Fruit fly (Drosophila melanogaster) S2 (cell line): ENCODE measurements around the gene MsR2.
A peak's percentile ranks its signal among the peaks of the same experiment; 100 is the strongest.

Source experiments
- CG8478 ChIP-seq: fragments of >200 bp; optimal IDR thresholded peaks from 2 replicates; lab custom pipeline; 2018
- CTCF ChIP-seq, 2 experiments: fragments of >200 bp; optimal IDR thresholded peaks; 2 replicates each; lab custom pipeline; 2018

MsR2 gene

DNA sequence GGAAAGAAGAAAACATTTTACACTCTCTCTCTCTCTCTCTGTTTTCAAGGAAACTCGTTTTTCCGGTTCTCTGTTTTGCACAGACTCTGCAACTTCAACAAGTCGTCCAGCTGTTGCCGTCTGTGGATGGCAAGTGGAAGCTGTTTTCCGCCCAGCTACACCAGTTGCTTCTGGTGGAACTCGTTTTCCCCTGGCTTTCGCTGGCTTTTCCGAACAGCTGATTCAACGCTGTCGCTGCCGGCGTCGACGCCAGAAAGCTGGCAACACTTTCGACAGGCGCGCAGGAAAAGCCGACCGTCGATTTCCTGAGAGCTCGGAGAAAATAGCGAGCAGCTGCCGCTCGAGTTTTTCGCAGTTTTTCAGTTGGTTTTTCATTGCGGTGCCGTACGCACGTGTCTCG, at the start of gene MsR2:
Gene MsR2 (plus strand): TSS at position 378 of the 400 bp plus-strand sequence.
- TF ChIP-seq CTCF (optimal IDR thresholded peaks at IDR 0.05; lab: Kevin White, UChicago), result no peak
- no peak for TF ChIP-seq CG8478 (lab: Kevin White, UChicago)

DNA sequence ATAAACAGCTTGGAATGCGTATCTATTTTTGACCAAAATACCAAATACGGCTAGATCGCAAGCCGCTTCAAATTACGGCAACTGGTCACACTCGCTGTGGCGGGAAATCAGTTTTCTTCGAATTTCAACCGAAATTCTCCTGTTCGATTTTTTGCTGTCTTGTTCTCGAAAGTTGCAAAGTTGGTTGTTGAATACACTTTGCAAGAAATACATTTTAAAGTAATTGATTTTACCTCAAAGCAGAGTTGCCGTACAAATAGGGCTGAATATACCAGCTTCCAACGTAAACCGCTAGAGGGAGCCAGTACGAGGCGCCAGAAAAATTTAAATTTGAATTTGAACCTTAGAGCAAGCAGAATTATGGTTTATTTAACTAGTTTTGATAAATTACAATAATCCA, 45.6 kb upstream of the MsR2 start, which contains the start of gene CG9018:
Gene CG9018 (minus strand): TSS at position 43 of the 400 bp plus-strand sequence.
- no peak for TF ChIP-seq CG8478 (lab: Kevin White, UChicago)
- peak; percentile 91 for TF ChIP-seq CTCF (optimal IDR thresholded peaks at IDR 0.05; lab: Kevin White, UChicago)

DNA sequence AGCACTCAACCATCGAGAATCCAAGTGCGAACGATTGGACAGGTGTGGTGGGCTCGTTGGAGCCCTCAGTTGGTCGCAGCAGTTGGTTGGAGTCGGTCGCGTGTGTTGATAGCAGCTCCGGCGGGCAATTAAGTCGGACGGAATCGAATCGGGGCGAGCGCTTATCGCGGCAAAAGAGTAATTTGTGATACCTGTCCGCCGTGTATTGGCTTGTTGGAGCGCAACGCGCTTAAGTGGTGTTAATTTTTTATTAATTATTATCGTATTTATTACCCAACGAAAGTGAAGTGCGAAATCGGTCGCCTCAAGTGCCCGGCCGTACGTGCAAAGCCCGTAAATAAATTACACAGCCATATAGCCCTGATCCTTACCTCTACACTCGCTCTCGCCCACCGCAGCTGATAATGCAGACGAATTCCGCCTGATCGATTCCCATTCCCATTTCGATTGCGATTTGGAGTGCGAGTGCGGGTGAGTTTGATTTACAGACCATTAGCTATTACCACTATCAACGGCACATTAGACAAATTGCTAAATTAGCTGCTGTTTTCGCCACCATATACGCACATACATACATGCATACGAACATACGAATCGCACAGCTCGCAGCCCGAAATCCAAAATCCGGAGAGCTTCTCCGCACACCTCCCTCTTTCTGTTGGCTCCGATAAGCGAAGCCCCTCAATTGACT, 45.0 kb upstream of the MsR2 start, which contains the start of gene ACXD:
Gene ACXD (plus strand): TSS at position 66 of the 691 bp plus-strand sequence.
- TF ChIP-seq CTCF (optimal IDR thresholded peaks at IDR 0.05; lab: Kevin White, UChicago), result no peak
- no peak for TF ChIP-seq CG8478 (lab: Kevin White, UChicago)

- TF ChIP-seq CG8478 (lab: Kevin White, UChicago) (no peak), CTCF (optimal IDR thresholded peaks at IDR 0.05; lab: Kevin White, UChicago) (peak; percentile 44 to 54)
These were observed 38.7 kb upstream of the MsR2 start, which contains the start of gene CG32301 for dm6 chr3L:2243846-2244528. TSS of gene CG32301 (plus strand) at chr3L:2244478.

dm6 chr3L:2248335-2248734, 34.3 kb upstream of the MsR2 start, which contains the start of gene CG32305:
TSS of gene CG32305 (plus strand) at chr3L:2248635.
- TF ChIP-seq CTCF (optimal IDR thresholded peaks at IDR 0.05; lab: Kevin White, UChicago) (no peak), CG8478 (lab: Kevin White, UChicago) (no peak)

dm6 chr3L:2253962-2254662, 28.6 kb upstream of the MsR2 start:
- no peak for TF ChIP-seq CG8478 (lab: Kevin White, UChicago)
- TF ChIP-seq CTCF (optimal IDR thresholded peaks at IDR 0.05; lab: Kevin White, UChicago), result no peak

DNA sequence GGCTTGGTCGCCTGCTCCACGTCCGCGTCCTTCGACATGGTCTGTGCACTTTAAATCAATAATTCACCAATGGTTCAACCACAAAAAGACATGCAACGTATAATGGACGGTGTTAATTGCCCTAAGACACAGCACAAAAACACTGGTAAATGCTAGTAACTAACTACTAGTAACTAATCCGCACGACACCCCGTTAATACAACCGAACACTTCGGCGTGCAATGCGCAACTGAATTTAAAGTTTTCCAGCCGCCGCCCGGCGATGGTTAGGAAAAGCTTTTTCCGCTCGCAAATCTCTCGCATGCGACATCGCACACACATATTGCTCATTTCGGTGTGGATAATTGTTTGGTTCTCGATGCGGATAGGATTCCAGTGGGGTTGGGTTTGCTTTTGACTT, 26.9 kb upstream of the MsR2 start:
- TF ChIP-seq CG8478 (lab: Kevin White, UChicago) (no peak), CTCF (optimal IDR thresholded peaks at IDR 0.05; lab: Kevin White, UChicago) (no peak)

- TF ChIP-seq CG8478 (lab: Kevin White, UChicago), result no peak
- no peak for TF ChIP-seq CTCF (optimal IDR thresholded peaks at IDR 0.05; lab: Kevin White, UChicago)
These were observed 26.1 kb upstream of the MsR2 start for dm6 chr3L:2256422-2257172.

dm6 chr3L:2257412-2257862, 25.2 kb upstream of the MsR2 start, which contains the start of the genes CG1275 and Elp5:
TSS of gene CG1275 (minus strand) at chr3L:2257423.
TSS of gene Elp5 (plus strand) at chr3L:2257456.
- TF ChIP-seq CTCF (optimal IDR thresholded peaks at IDR 0.05; lab: Kevin White, UChicago), result no peak
- TF ChIP-seq CG8478 (lab: Kevin White, UChicago), result no peak

DNA sequence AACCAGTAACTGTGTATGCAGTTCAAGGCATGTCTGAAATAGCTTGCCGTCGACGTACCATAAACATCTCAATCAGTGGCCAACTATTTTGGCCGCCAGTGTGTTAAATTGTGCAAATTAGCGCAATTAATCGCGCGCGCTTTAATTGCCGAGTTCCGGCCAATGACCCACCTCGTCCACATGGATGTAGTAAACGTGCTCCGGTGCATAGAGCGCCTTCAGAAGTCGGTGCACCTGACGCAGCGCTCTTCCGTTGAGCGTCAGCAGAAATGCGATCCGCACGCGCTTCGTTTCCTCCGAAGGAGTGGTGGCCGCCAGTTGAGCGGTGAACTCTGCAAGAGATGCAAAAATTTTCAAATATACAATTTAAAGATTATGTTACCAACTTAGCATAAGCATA, 21.4 kb upstream of the MsR2 start:
- TF ChIP-seq CTCF (optimal IDR thresholded peaks at IDR 0.05; lab: Kevin White, UChicago) (no peak), CG8478 (lab: Kevin White, UChicago) (no peak)

DNA sequence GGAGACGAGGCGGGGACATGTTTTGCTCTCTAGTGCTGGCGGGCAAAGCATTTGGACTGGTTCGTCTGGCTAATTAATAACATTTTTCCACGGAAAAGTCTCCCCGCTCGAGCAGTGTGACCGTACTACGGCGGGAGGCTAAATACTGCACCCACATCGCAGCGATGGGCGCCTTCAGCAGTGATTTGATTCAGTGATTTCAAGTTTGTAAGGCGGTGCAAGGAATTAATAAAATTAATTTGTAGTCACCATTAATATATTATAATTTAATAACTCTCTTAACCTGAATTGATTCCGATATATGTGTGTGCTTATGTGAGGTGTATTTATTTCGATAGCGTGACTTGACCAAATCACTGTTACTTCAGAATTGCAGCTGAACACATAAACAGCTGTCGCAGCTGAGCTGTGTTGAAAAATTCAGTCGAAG, 20.2 kb upstream of the MsR2 start, which contains the start of the genes oxt and CG13807:
Gene oxt (minus strand): TSS at position 150 of the 430 bp plus-strand sequence.
Gene CG13807 (plus strand): TSS at position 405 of the 430 bp plus-strand sequence.
- TF ChIP-seq CTCF (optimal IDR thresholded peaks at IDR 0.05; lab: Kevin White, UChicago), result no peak
- TF ChIP-seq CG8478 (lab: Kevin White, UChicago), result no peak

DNA sequence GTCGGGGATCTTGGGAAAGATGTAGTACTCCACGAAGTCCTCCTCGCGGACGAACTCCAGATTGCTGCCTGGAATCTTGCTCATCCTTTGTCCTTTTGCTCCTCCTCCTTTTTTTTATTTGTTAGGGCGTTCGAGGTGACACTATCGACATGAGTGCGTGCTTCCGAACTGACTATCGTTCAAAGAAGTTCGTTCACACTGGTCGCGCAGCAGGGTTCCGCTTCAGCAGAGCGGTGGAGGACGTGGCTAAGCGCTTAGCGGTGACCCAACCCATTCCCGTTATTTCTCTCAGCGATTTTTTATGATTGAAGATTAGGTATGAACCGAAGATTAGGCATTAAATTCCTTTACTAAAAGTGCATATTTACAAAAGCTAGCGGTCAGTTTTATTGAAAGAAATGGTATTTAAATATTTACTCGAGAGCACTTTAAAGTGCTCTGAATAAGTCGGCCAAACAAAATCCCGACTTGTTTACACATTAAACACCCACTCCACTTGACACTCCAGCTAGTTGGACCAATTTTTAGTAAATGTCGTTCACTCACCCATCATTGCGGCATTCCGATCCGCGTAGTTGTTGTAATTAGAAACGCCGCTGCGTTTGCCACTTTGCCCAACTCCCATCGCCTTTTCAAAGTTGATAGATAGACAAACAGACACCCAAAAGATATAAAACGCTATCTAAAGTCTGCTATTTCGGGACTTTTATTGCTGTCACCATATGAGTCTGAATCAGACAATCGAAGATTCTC, 16.8 kb upstream of the MsR2 start, which contains the start of the genes ecd and CG13806:
Gene ecd (minus strand): TSS at position 166 of the 753 bp plus-strand sequence.
Gene CG13806 (plus strand): TSS at position 703 of the 753 bp plus-strand sequence.
- no peak for TF ChIP-seq CG8478 (lab: Kevin White, UChicago)
- TF ChIP-seq CTCF (optimal IDR thresholded peaks at IDR 0.05; lab: Kevin White, UChicago), result peak; percentile 67 to 72

DNA sequence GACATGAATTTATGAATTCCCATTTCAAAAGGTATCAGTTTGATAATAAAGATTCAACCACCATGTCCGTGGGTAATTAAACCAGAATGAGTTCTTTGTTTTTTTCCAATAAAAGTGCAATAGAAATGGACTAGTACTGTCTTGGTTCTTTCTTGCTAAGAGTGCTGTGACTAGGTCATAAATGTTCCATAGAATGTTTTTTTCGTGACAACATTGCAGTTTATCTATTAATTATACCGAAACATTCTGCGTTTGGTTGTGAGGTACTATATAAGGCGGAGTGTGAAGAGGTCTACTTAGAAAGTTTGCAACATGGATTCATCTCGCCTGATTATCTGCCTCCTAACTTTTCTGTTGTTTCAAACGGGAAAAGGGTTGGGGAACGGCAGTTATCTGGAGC, 15.1 kb upstream of the MsR2 start, which contains the start of gene obst-I:
Gene obst-I (plus strand): TSS at position 301 of the 400 bp plus-strand sequence.
- no peak for TF ChIP-seq CG8478 (lab: Kevin White, UChicago)
- TF ChIP-seq CTCF (optimal IDR thresholded peaks at IDR 0.05; lab: Kevin White, UChicago), result no peak
